Worm (Caenorhabditis elegans) whole organism, young adult: ENCODE measurements around the gene frm-8.

Experiments
- B0261.1 ChIP-seq: sonication (generic microtip); optimal IDR thresholded peaks from 2 replicates; lab custom pipeline; 2016; ENCODE audit warnings: mild to moderate bottlenecking, missing genetic modification characterization, moderate library complexity, missing compliant biosample characterization
- sptf-2 ChIP-seq: fragments of 200-800 bp; sonication (Bioruptor generic); optimal IDR thresholded peaks from 2 replicates; lab custom pipeline; 2018; ENCODE audit warnings: mild to moderate bottlenecking, missing genetic modification characterization, missing compliant biosample characterization
- tlf-1 ChIP-seq: fragments of 200-800 bp; sonication (Bioruptor generic); optimal IDR thresholded peaks from 2 replicates; lab custom pipeline; 2018; ENCODE audit warnings: mild to moderate bottlenecking, missing genetic modification characterization, missing compliant biosample characterization

DNA sequence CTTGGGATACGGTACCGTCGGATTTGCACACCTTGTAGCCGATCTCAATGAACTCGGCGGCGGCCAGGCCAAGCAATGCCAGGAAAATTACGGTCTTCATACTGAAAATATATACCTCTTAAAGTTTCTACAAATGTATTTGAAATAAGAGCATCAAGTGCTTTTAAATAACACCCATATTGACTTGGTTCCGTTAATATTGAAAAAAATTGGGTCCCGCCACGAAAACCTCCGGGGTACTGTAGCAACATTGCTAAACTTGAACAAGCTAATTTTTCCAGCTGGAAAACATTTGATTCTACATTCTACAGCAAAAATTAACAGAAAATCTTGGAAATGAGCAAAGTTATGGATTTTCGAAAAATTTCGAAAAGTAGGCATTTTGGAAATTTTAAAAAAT, 19.5 kb downstream of the frm-8 start, which contains the start of gene heh-1:
- TF ChIP-seq sptf-2 (GFP tag; lab: Kevin White, UChicago) (no peak), tlf-1 (GFP tag; lab: Kevin White, UChicago) (no peak), B0261.1 (tag; lab: Kevin White, UChicago) (no peak)
